Worm (Caenorhabditis elegans) whole organism, L1 larva: ENCODE results near the gene Y40A1A.3.

ENCODE experiments used
- C34B4.2 ChIP-seq: sonication (generic microtip); optimal IDR thresholded peaks from 2 replicates; lab custom pipeline; 2017; ENCODE audit warnings: mild to moderate bottlenecking, missing genetic modification characterization, missing compliant biosample characterization
- F16B12.6 ChIP-seq: fragments of 150-350 bp; optimal IDR thresholded peaks from 2 replicates; lab custom pipeline; 2014; ENCODE audit warnings: missing biosample characterization, missing genetic modification characterization
- Y116A8C.19 ChIP-seq: sonication (generic microtip); optimal IDR thresholded peaks from 2 replicates; lab custom pipeline; 2016; ENCODE audit warnings: missing compliant biosample characterization, missing genetic modification characterization, borderline replicate concordance
- aha-1 ChIP-seq: fragments of 150-350 bp; optimal IDR thresholded peaks from 2 replicates; lab custom pipeline; 2014; ENCODE audit warnings: missing biosample characterization, missing genetic modification characterization
- ceh-82 ChIP-seq, 3 experiments: fragments of 150-350 bp in 1 of 3; sonication (generic microtip) in 2 of 3; optimal IDR thresholded peaks; 2 replicates each; lab custom pipeline; 2014 to 2017; ENCODE audit warnings: missing biosample characterization in 3 of 3, missing genetic modification characterization in 3 of 3
- ceh-88 ChIP-seq: fragments of 200-800 bp; sonication (Bioruptor generic); IDR thresholded peaks from 2 replicates; pipeline ENCODE4 v1.3.6; 2022; ENCODE audit warnings: missing genetic modification characterization, missing compliant biosample characterization
- ceh-90 ChIP-seq: sonication (generic microtip); optimal IDR thresholded peaks from 2 replicates; lab custom pipeline; 2016; ENCODE audit warnings: missing genetic modification characterization, missing compliant biosample characterization
- efl-1 ChIP-seq, 4 experiments: fragments of 150-350 bp; optimal IDR thresholded peaks in 3 of 4; peaks in 1 of 4; 1 replicate in 1 of 4; 2 replicates in 3 of 4; lab custom pipeline; 2014; ENCODE audit warnings: missing biosample characterization in 2 of 4, missing genetic modification characterization in 2 of 4, missing genetic modification reagents in 2 of 4
- elt-2 ChIP-seq: sonication (generic microtip); optimal IDR thresholded peaks from 2 replicates; lab custom pipeline; 2016; ENCODE audit warnings: missing genetic modification characterization, mild to moderate bottlenecking, inconsistent platforms, missing compliant biosample characterization, missing genetic modification reagents
- elt-3 ChIP-seq, 6 experiments: fragments of 150-350 bp in 1 of 6; sonication (generic microtip); optimal IDR thresholded peaks; 2 replicates each; lab custom pipeline; 2017 to 2018; ENCODE audit warnings: missing biosample characterization in 6 of 6, missing genetic modification characterization in 6 of 6, inconsistent platforms in 1 of 6
- ets-5 ChIP-seq: fragments of 200-800 bp; sonication (Bioruptor generic); IDR thresholded peaks from 2 replicates; pipeline ENCODE4 v1.3.6; 2022; ENCODE audit warnings: missing genetic modification characterization, missing compliant biosample characterization
- fkh-10 ChIP-seq: sonication (generic microtip); optimal IDR thresholded peaks from 2 replicates; lab custom pipeline; 2017; ENCODE audit warnings: missing biosample characterization, missing genetic modification reagents, missing genetic modification characterization
- fkh-8 ChIP-seq: sonication (generic microtip); optimal IDR thresholded peaks from 2 replicates; lab custom pipeline; 2016; ENCODE audit warnings: mild to moderate bottlenecking, missing genetic modification characterization, missing compliant biosample characterization
- jun-1 ChIP-seq: fragments of 150-350 bp; optimal IDR thresholded peaks from 2 replicates; lab custom pipeline; 2014; ENCODE audit warnings: missing biosample characterization, missing genetic modification reagents, missing genetic modification characterization
- lin-14 ChIP-seq: fragments of 200-800 bp; sonication (Bioruptor generic); optimal IDR thresholded peaks from 2 replicates; lab custom pipeline; 2018; ENCODE audit warnings: mild to moderate bottlenecking, missing genetic modification characterization, moderate library complexity, missing compliant biosample characterization
- lin-39 ChIP-seq: fragments of 150-350 bp; optimal IDR thresholded peaks from 2 replicates; lab custom pipeline; 2014; ENCODE audit warnings: missing biosample characterization, missing genetic modification reagents, missing genetic modification characterization
- lir-3 ChIP-seq: sonication (generic microtip); optimal IDR thresholded peaks from 2 replicates; lab custom pipeline; 2016; ENCODE audit warnings: mild to moderate bottlenecking, missing genetic modification characterization, moderate library complexity, missing compliant biosample characterization; ENCODE audit not compliant: poor library complexity
- lsy-2 ChIP-seq, 2 experiments: fragments of 150-350 bp; optimal IDR thresholded peaks; 2 replicates each; lab custom pipeline; 2014; ENCODE audit warnings: missing biosample characterization in 2 of 2, missing genetic modification characterization in 2 of 2
- mdl-1 ChIP-seq, 2 experiments: fragments of 150-350 bp; optimal IDR thresholded peaks; 2 replicates each; lab custom pipeline; 2014 to 2017; ENCODE audit warnings: missing biosample characterization in 2 of 2, missing genetic modification characterization in 2 of 2, inconsistent platforms in 1 of 2
- nhr-11 ChIP-seq: fragments of 150-350 bp; optimal IDR thresholded peaks from 2 replicates; lab custom pipeline; 2014; ENCODE audit warnings: missing biosample characterization, missing genetic modification characterization
- nhr-237 ChIP-seq: fragments of 150-350 bp; optimal IDR thresholded peaks from 2 replicates; lab custom pipeline; 2014; ENCODE audit warnings: missing biosample characterization, missing genetic modification characterization
- nhr-71 ChIP-seq: sonication (generic microtip); optimal IDR thresholded peaks from 2 replicates; lab custom pipeline; 2016; ENCODE audit warnings: mild to moderate bottlenecking, missing genetic modification characterization, moderate library complexity, missing compliant biosample characterization
- nhr-77 ChIP-seq: fragments of 150-350 bp; optimal IDR thresholded peaks from 2 replicates; lab custom pipeline; 2014; ENCODE audit warnings: missing biosample characterization, missing genetic modification characterization
- nhr-84 ChIP-seq: sonication (generic microtip); optimal IDR thresholded peaks from 2 replicates; lab custom pipeline; 2017; ENCODE audit warnings: missing biosample characterization, missing genetic modification characterization
- pag-3 ChIP-seq: sonication (generic microtip); optimal IDR thresholded peaks from 2 replicates; lab custom pipeline; 2017; ENCODE audit warnings: missing genetic modification characterization, mild to moderate bottlenecking, missing compliant biosample characterization, antibody characterized with exemption, borderline replicate concordance; ENCODE audit not compliant: insufficient read depth
- pax-3 ChIP-seq: fragments of 200-800 bp; sonication (Bioruptor generic); optimal IDR thresholded peaks from 2 replicates; lab custom pipeline; 2018; ENCODE audit warnings: mild to moderate bottlenecking, missing genetic modification characterization, moderate library complexity, missing compliant biosample characterization
- pqm-1 ChIP-seq: sonication (generic microtip); optimal IDR thresholded peaks from 3 replicates; lab custom pipeline; 2017; ENCODE audit warnings: missing biosample characterization, missing genetic modification characterization
- skn-1 ChIP-seq: fragments of 150-350 bp; optimal IDR thresholded peaks from 2 replicates; lab custom pipeline; 2014; ENCODE audit warnings: missing biosample characterization, missing genetic modification characterization
- snpc-4 ChIP-seq: fragments of 150-350 bp; optimal IDR thresholded peaks from 2 replicates; lab custom pipeline; 2014; ENCODE audit warnings: missing biosample characterization, missing genetic modification characterization
- sox-4 ChIP-seq: sonication (generic microtip); optimal IDR thresholded peaks from 2 replicates; lab custom pipeline; 2016; ENCODE audit warnings: missing genetic modification characterization, missing compliant biosample characterization
- unc-30 ChIP-seq: sonication (generic microtip); optimal IDR thresholded peaks from 2 replicates; lab custom pipeline; 2017; ENCODE audit warnings: missing biosample characterization, missing genetic modification characterization
- vab-15 ChIP-seq: sonication (generic microtip); optimal IDR thresholded peaks from 2 replicates; lab custom pipeline; 2017; ENCODE audit warnings: missing genotype, mild to moderate bottlenecking, missing genetic modification characterization, missing compliant biosample characterization
- xbp-1 ChIP-seq: sonication (generic microtip); optimal IDR thresholded peaks from 2 replicates; lab custom pipeline; 2016; ENCODE audit warnings: missing genetic modification characterization, missing compliant biosample characterization
- ztf-4 ChIP-seq: fragments of 150-350 bp; optimal IDR thresholded peaks from 2 replicates; lab custom pipeline; 2014; ENCODE audit warnings: missing biosample characterization, missing genetic modification characterization

The Y40A1A.3 gene

ce11 chrX:2014521-2014920 is 16.7 kb upstream of the Y40A1A.3 start (continued):
- no peak for TF ChIP-seq nhr-11 (tag; lab: Kevin White, UChicago)

DNA sequence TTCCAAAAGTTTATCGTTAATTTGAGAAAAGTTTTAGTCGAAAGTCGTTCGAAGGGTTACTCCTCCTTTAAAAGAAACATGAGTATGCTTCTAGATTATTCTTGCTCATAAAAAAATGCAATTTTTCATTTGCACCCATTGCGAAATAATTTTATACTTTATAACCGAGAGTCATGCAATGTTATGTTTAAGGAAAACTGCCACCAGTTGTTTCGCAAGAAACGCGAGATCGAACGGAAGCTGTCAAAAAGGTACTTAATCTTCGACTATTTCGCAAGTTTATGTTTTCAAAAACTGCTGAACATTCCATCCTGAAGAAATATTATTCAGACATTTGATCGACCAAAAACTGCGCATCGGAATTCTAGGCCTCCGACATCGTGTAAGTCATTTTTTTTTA is 16.1 kb upstream of the Y40A1A.3 start:
- TF ChIP-seq skn-1 (tag; lab: Kevin White, UChicago) (peak; percentile 69), ceh-82 (tag; optimal IDR thresholded peaks at IDR 0.05; lab: Kevin White, UChicago) (peak in 2 of 3 experiments; percentile 14 to 15), nhr-84 (tag; lab: Kevin White, UChicago) (no peak), lin-14 (peak; percentile 19)
- TF ChIP-seq, all 84 proteins: peak for 3

DNA sequence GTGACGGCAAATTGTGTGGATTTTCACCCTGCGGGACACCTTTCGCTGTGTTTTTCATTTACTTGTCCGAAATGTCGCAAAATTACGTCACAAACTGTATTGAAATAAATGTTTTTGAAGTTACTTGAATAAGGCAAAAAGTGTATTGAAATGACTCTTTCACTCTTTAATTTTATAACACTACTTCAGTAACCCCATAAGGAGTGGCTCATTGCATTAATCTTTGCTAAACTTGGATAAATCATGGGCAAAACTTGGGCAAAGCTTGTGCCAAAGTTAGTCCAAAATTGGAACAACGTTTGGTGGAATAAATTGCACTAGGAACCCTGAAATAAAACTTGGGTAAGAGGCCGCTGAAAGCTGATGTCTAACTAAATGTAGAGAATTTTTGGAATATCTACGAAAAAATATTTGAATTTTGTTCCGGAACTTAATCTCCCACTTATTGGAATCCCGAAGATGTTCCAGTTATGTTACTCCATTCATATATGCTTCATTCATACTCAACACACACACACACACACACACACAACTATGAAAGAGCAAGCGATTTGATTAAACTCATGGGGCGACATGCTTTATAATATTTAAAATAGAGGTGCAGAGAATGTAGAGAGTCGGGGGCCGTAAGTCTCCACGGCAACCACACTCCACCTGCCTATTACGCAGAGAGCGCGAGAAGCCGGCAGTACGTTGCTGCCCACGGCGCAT is 14.8 kb upstream of the Y40A1A.3 start, which contains the start of gene Y102A11A.9:
Y102A11A.9 (plus strand) TSS at position 661 of the 711 bp plus-strand sequence.
- TF ChIP-seq ceh-88 (no peak), skn-1 (tag; lab: Kevin White, UChicago) (peak; percentile 25), fkh-8 (tag; lab: Kevin White, UChicago) (peak; percentile 63), efl-1 (optimal IDR thresholded peaks at IDR 0.05; lab: Kevin White, UChicago) (no peak), efl-1 (GFP tag; optimal IDR thresholded peaks at IDR 0.05 in 1 of 2; lab: Kevin White, UChicago) (peak in 1 of 2 experiments; percentile 90)

DNA sequence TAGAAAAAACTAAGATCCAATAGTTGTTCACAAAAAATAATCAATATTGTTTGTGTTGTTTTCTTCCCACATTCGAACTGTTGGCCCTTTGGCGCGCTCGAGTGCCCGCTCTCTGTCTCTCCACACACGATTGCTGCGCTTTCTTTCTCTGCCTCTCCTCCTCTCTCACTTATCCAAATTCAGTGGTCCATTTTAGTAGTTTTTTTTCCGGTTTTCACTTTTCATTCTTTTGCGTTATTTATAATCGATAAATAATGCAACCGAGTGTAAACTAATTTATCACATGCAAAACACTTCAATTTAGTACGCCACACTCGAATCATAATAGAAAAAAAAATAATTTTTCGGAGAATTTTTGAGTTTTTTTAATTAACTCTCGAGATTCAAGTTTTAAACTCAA is 2.7 kb upstream of the Y40A1A.3 start:
- TF ChIP-seq snpc-4 (tag; lab: Kevin White, UChicago) (no peak), nhr-71 (tag; lab: Kevin White, UChicago) (no peak), aha-1 (tag; lab: Kevin White, UChicago) (no peak), F16B12.6 (tag; lab: Kevin White, UChicago) (no peak), pag-3 (tag; lab: Kevin White, UChicago) (no peak), nhr-77 (no peak), pax-3 (no peak), lir-3 (tag; lab: Kevin White, UChicago) (no peak)

DNA sequence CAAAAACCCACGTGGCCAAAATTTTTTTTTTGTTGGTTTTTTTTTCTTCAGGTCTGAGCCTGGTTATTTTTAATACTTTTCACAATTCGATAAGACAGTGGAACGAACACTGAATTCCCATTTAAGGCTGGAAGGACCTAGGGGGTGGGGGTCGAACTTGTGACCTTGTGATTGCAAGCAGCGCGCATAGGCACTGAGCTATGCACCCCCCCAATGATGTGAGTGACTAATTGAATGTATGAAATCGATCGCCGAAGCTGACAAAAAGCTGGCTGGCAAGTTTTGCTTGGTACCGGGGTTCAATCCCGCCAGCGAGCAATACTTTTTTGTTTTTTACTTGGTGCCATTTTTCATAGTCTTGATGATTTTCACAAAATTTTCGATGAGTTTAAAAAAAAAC is 991 bp upstream of the Y40A1A.3 start:
- TF ChIP-seq ceh-90 (no peak), elt-3 (tag; optimal IDR thresholded peaks at IDR 0.05; lab: Kevin White, UChicago) (no peak), ceh-82 (tag; optimal IDR thresholded peaks at IDR 0.05; lab: Kevin White, UChicago) (no peak)

DNA sequence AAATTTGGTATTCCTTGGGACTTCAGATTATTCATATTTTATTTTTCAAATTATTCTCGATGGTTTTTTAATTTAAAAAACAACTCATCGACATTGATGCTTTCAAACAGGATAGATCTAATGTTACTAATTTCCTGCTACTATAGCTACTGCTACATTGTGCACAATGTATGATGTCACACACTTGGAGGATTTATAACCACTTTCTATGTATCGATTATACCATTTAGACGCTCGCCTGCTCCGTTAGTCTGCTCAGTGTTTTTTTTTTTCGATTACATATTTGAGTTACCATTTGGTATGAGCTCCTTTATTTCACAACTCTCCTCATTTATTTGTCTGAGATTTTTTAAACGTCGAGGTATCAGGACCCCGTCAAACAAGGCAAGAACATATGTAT is 7.4 kb downstream of the Y40A1A.3 start, which contains the start of gene Y40A1A.2:
Y40A1A.2 (plus strand) TSS at position 301 of the 400 bp plus-strand sequence.
- TF ChIP-seq nhr-77: no peak
- TF ChIP-seq pqm-1 (tag; lab: Kevin White, UChicago): no peak
- TF ChIP-seq ets-5 (GFP tag; lab: Robert Waterston, UW): no peak
- TF ChIP-seq mdl-1 (tag; optimal IDR thresholded peaks at IDR 0.05; lab: Kevin White, UChicago): no peak
- no peak for TF ChIP-seq ztf-4 (tag; lab: Kevin White, UChicago)
- no peak for TF ChIP-seq vab-15 (tag; lab: Kevin White, UChicago)
- TF ChIP-seq sox-4 (tag; lab: Kevin White, UChicago): no peak
- no peak for TF ChIP-seq efl-1 (optimal IDR thresholded peaks at IDR 0.05; lab: Kevin White, UChicago)
- no peak for TF ChIP-seq efl-1 (GFP tag; optimal IDR thresholded peaks at IDR 0.05 in 1 of 2; lab: Kevin White, UChicago)
- TF ChIP-seq jun-1: no peak
- TF ChIP-seq lsy-2 (tag; optimal IDR thresholded peaks at IDR 0.05; lab: Kevin White, UChicago): no peak
- TF ChIP-seq elt-2 (tag; lab: Kevin White, UChicago): no peak
- no peak for TF ChIP-seq lin-39 (tag; lab: Kevin White, UChicago)
- TF ChIP-seq unc-30 (tag; lab: Kevin White, UChicago): no peak
- TF ChIP-seq fkh-10: no peak
- no peak for TF ChIP-seq nhr-237 (tag; lab: Kevin White, UChicago)
- no peak for TF ChIP-seq Y116A8C.19 (tag; lab: Kevin White, UChicago)
- no peak for TF ChIP-seq C34B4.2
- no peak for TF ChIP-seq xbp-1 (tag; lab: Kevin White, UChicago)
